Fruit fly (Drosophila melanogaster) whole organism, wandering third instar larva: ENCODE data around the gene Ets98B.
A peak's percentile ranks its signal among the peaks of the same experiment; 100 is the strongest.

Source experiments
- Abd-B ChIP-seq: fragments of >200 bp; optimal IDR thresholded peaks from 2 replicates; lab custom pipeline; 2017; ENCODE audit warnings: missing biosample characterization, missing genetic modification characterization
- CG9705 ChIP-seq: fragments of 200-800 bp; sonication (Bioruptor generic); optimal IDR thresholded peaks from 2 replicates; lab custom pipeline; 2018; ENCODE audit warnings: missing biosample characterization, mild to moderate bottlenecking, missing genetic modification characterization
- CrebA ChIP-seq: fragments of 200-800 bp; sonication (Bioruptor generic); optimal IDR thresholded peaks from 2 replicates; lab custom pipeline; 2016; ENCODE audit warnings: missing biosample characterization, mild to moderate bottlenecking, missing genetic modification characterization, borderline replicate concordance
- HLH106 ChIP-seq: fragments of 200-800 bp; optimal IDR thresholded peaks from 3 replicates; lab custom pipeline; 2019; ENCODE audit warnings: missing biosample characterization, mild to moderate bottlenecking, missing genetic modification characterization, moderate library complexity
- Hr78 ChIP-seq: fragments of >200 bp; optimal IDR thresholded peaks from 2 replicates; lab custom pipeline; 2017; ENCODE audit warnings: missing biosample characterization, missing genetic modification characterization
- Hr83 ChIP-seq: fragments of 200-300 bp; sonication (Bioruptor generic); optimal IDR thresholded peaks from 2 replicates; lab custom pipeline; 2016; ENCODE audit warnings: missing biosample characterization, mild to moderate bottlenecking, missing genetic modification characterization, moderate library complexity; ENCODE audit not compliant: poor library complexity, severe bottlenecking
- Jra ChIP-seq: sonication (Bioruptor generic); optimal IDR thresholded peaks from 2 replicates; lab custom pipeline; 2016; ENCODE audit warnings: missing biosample characterization, missing genetic modification characterization
- Mio ChIP-seq: sonication (Bioruptor generic); optimal IDR thresholded peaks from 2 replicates; lab custom pipeline; 2016; ENCODE audit warnings: missing biosample characterization, missing genetic modification characterization
- Myc ChIP-seq: fragments of >200 bp; optimal IDR thresholded peaks from 2 replicates; lab custom pipeline; 2017
- N ChIP-seq: fragments of >200 bp; optimal IDR thresholded peaks from 2 replicates; lab custom pipeline; 2018; ENCODE audit warnings: missing biosample characterization, missing external identifiers, missing genetic modification characterization
- OdsH ChIP-seq: fragments of 200-800 bp; sonication (Bioruptor generic); optimal IDR thresholded peaks from 2 replicates; lab custom pipeline; 2016; ENCODE audit warnings: missing biosample characterization, mild to moderate bottlenecking, missing genetic modification characterization
- Rel ChIP-seq, 2 experiments: fragments of 200-800 bp; sonication (Bioruptor generic) in 1 of 2; optimal IDR thresholded peaks; 2 replicates in 1 of 2; 3 replicates in 1 of 2; lab custom pipeline; 2016 to 2019; ENCODE audit warnings: mild to moderate bottlenecking in 2 of 2, missing biosample characterization in 2 of 2, missing genetic modification characterization in 2 of 2, moderate library complexity in 1 of 2
- Sp1 ChIP-seq: fragments of 200-800 bp; sonication (Bioruptor generic); optimal IDR thresholded peaks from 3 replicates; lab custom pipeline; 2019; ENCODE audit warnings: missing biosample characterization, mild to moderate bottlenecking, missing genetic modification characterization, moderate library complexity
- br ChIP-seq: fragments of 200-800 bp; sonication (Bioruptor generic); optimal IDR thresholded peaks from 2 replicates; lab custom pipeline; 2016; ENCODE audit warnings: missing biosample characterization, missing genetic modification characterization
- brk ChIP-seq: fragments of 200-800 bp; sonication (Bioruptor generic); optimal IDR thresholded peaks from 2 replicates; lab custom pipeline; 2016; ENCODE audit warnings: missing biosample characterization, mild to moderate bottlenecking, missing genetic modification characterization
- dl ChIP-seq, 2 experiments: fragments of 175-275, 200-275 bp in 1 of 2; fragments of 200-275 bp in 1 of 2; sonication (Bioruptor generic); optimal IDR thresholded peaks; lab custom pipeline; 2018; ENCODE audit warnings: mild to moderate bottlenecking in 2 of 2, missing biosample characterization in 2 of 2, missing genetic modification characterization in 2 of 2, moderate library complexity in 2 of 2; ENCODE audit not compliant: partially characterized antibody in 2 of 2, insufficient read depth in 1 of 2
- dmrt93B ChIP-seq: fragments of 200-800 bp; sonication (Bioruptor generic); optimal IDR thresholded peaks from 2 replicates; lab custom pipeline; 2018; ENCODE audit warnings: missing biosample characterization, mild to moderate bottlenecking, missing genetic modification characterization
- dsf ChIP-seq: sonication (Bioruptor generic); optimal IDR thresholded peaks from 2 replicates; lab custom pipeline; 2016; ENCODE audit warnings: missing biosample characterization, missing genetic modification characterization, borderline replicate concordance
- ey ChIP-seq: fragments of 200-800 bp; sonication (Bioruptor generic); optimal IDR thresholded peaks from 2 replicates; lab custom pipeline; 2016; ENCODE audit warnings: missing biosample characterization, missing genetic modification characterization
- foxo ChIP-seq, 2 experiments: fragments of 200-800 bp; sonication (Bioruptor generic); optimal IDR thresholded peaks; 2 replicates in 1 of 2; 3 replicates in 1 of 2; lab custom pipeline; 2016 to 2017; ENCODE audit warnings: missing biosample characterization in 2 of 2, missing genetic modification characterization in 2 of 2
- fru ChIP-seq: fragments of 200-800 bp; sonication (Bioruptor generic); optimal IDR thresholded peaks from 3 replicates; lab custom pipeline; 2016; ENCODE audit warnings: missing biosample characterization, mild to moderate bottlenecking, missing genetic modification characterization
- h ChIP-seq: fragments of 200-800 bp; sonication (Bioruptor generic); optimal IDR thresholded peaks from 3 replicates; lab custom pipeline; 2016; ENCODE audit warnings: missing biosample characterization, mild to moderate bottlenecking, missing genetic modification characterization
- jim ChIP-seq: fragments of 175-275, 200-325 bp; sonication (Bioruptor generic); optimal IDR thresholded peaks from 2 replicates; lab custom pipeline; 2016; ENCODE audit warnings: missing biosample characterization, mild to moderate bottlenecking, missing genetic modification characterization
- lola ChIP-seq: fragments of >200 bp; optimal IDR thresholded peaks from 2 replicates; lab custom pipeline; 2017; ENCODE audit warnings: missing biosample characterization, missing genetic modification characterization
- pan ChIP-seq: fragments of >200 bp; optimal IDR thresholded peaks from 2 replicates; lab custom pipeline; 2017
- psq ChIP-seq: fragments of 200-800 bp; sonication (Bioruptor generic); optimal IDR thresholded peaks from 3 replicates; lab custom pipeline; 2017; ENCODE audit warnings: missing biosample characterization, mild to moderate bottlenecking, missing genetic modification characterization, moderate library complexity
- rgr ChIP-seq: fragments of 200-800 bp; sonication (Bioruptor generic); optimal IDR thresholded peaks from 3 replicates; lab custom pipeline; 2016; ENCODE audit warnings: missing biosample characterization, mild to moderate bottlenecking, missing genetic modification characterization
- sage ChIP-seq: fragments of 200-800 bp; sonication (Bioruptor generic); optimal IDR thresholded peaks from 2 replicates; lab custom pipeline; 2016; ENCODE audit warnings: missing biosample characterization, mild to moderate bottlenecking, missing genetic modification characterization
- sv ChIP-seq: fragments of 200-800 bp; sonication (Bioruptor generic); optimal IDR thresholded peaks from 3 replicates; lab custom pipeline; 2016; ENCODE audit warnings: missing biosample characterization, missing genetic modification characterization
- usp ChIP-seq: fragments of >200 bp; optimal IDR thresholded peaks from 2 replicates; lab custom pipeline; 2017; ENCODE audit warnings: missing biosample characterization, missing genetic modification characterization
- woc ChIP-seq: sonication (Bioruptor generic); optimal IDR thresholded peaks from 2 replicates; lab custom pipeline; 2016; ENCODE audit warnings: missing biosample characterization, mild to moderate bottlenecking, missing genetic modification characterization

Ets98B gene

dm6 chr3R:27694583-27694982 is 41.8 kb upstream of the Ets98B start, which contains the start of gene Acp98AB:
Gene Acp98AB, plus strand, starts transcription at chr3R:27694883.
- TF ChIP-seq jim (no peak), CG9705 (no peak), CrebA (GFP tag; lab: Kevin White, UChicago) (no peak), lola (GFP tag; lab: Kevin White, UChicago) (no peak), dl (GFP tag; optimal IDR thresholded peaks at IDR 0.05; lab: Kevin White, UChicago; ENCODE audit: insufficient read depth in 1 of 2, partially characterized antibody in 2 of 2) (no peak)

- TF ChIP-seq dl (GFP tag; optimal IDR thresholded peaks at IDR 0.05; lab: Kevin White, UChicago; ENCODE audit: insufficient read depth in 1 of 2, partially characterized antibody in 2 of 2) (no peak), sv (GFP tag; lab: Kevin White, UChicago) (no peak), CG9705 (no peak)
Observed at dm6 chr3R:27695019-27695418, 41.3 kb upstream of the Ets98B start, which contains the start of gene HSPBAP1. Gene HSPBAP1, plus strand, starts transcription at chr3R:27695235.

- TF ChIP-seq Mio (GFP tag; lab: Kevin White, UChicago) (no peak), Rel (GFP tag; optimal IDR thresholded peaks at IDR 0.05; lab: Kevin White, UChicago) (no peak), Rel (tag; optimal IDR thresholded peaks at IDR 0.05; lab: Kevin White, UChicago) (peak; percentile 73), Sp1 (GFP tag; lab: Kevin White, UChicago) (no peak), psq (GFP tag; lab: Kevin White, UChicago) (peak; percentile 70), usp (GFP tag; lab: Kevin White, UChicago) (no peak), rgr (GFP tag; lab: Kevin White, UChicago) (no peak), sv (GFP tag; lab: Kevin White, UChicago) (no peak)
Observed at dm6 chr3R:27699540-27700228, 36.7 kb upstream of the Ets98B start, which contains the start of gene ALiX. Gene ALiX, minus strand, starts transcription at chr3R:27700110.

dm6 chr3R:27700229-27700573 is 36.1 kb upstream of the Ets98B start, which contains the start of gene btz:
Gene btz, plus strand, starts transcription at chr3R:27700361.
- no peak for TF ChIP-seq HLH106 (tag; lab: Kevin White, UChicago)
- no peak for TF ChIP-seq ey (GFP tag; lab: Kevin White, UChicago)
- TF ChIP-seq dsf (GFP tag; lab: Kevin White, UChicago): no peak
- TF ChIP-seq Jra (GFP tag; lab: Kevin White, UChicago): no peak
- no peak for TF ChIP-seq Sp1 (GFP tag; lab: Kevin White, UChicago)
- TF ChIP-seq Hr83 (GFP tag; lab: Kevin White, UChicago): no peak
- TF ChIP-seq rgr (GFP tag; lab: Kevin White, UChicago): no peak
- no peak for TF ChIP-seq pan (lab: Kevin White, UChicago)
- TF ChIP-seq Myc (lab: Kevin White, UChicago): peak; percentile 29
- TF ChIP-seq psq (GFP tag; lab: Kevin White, UChicago): peak; percentile 44
- TF ChIP-seq foxo (GFP tag; optimal IDR thresholded peaks at IDR 0.05; lab: Kevin White, UChicago): no peak
- peak; percentile 9 for TF ChIP-seq h (GFP tag; lab: Kevin White, UChicago)
- TF ChIP-seq brk (GFP tag; lab: Kevin White, UChicago): no peak
- no peak for TF ChIP-seq dmrt93B (GFP tag; lab: Kevin White, UChicago)
- no peak for TF ChIP-seq N (GFP tag; lab: Kevin White, UChicago)
- no peak for TF ChIP-seq fru (GFP tag; lab: Kevin White, UChicago)
- no peak for TF ChIP-seq jim

dm6 chr3R:27706039-27706580 is 30.2 kb upstream of the Ets98B start:
- TF ChIP-seq Rel (GFP tag; optimal IDR thresholded peaks at IDR 0.05; lab: Kevin White, UChicago) (no peak), Rel (tag; optimal IDR thresholded peaks at IDR 0.05; lab: Kevin White, UChicago) (peak; percentile 97), brk (GFP tag; lab: Kevin White, UChicago) (no peak)

- no peak for TF ChIP-seq CrebA (GFP tag; lab: Kevin White, UChicago)
- no peak for TF ChIP-seq Rel (GFP tag; optimal IDR thresholded peaks at IDR 0.05; lab: Kevin White, UChicago)
- no peak for TF ChIP-seq Rel (tag; optimal IDR thresholded peaks at IDR 0.05; lab: Kevin White, UChicago)
- TF ChIP-seq N (GFP tag; lab: Kevin White, UChicago): no peak
- TF ChIP-seq psq (GFP tag; lab: Kevin White, UChicago): peak; percentile 79
- peak; percentile 45 for TF ChIP-seq br
- peak; percentile 39 for TF ChIP-seq woc (GFP tag; lab: Kevin White, UChicago)
- peak; percentile 78 for TF ChIP-seq Sp1 (GFP tag; lab: Kevin White, UChicago)
- peak; percentile 69 for TF ChIP-seq fru (GFP tag; lab: Kevin White, UChicago)
- TF ChIP-seq OdsH: peak; percentile 65
- TF ChIP-seq HLH106 (tag; lab: Kevin White, UChicago): peak; percentile 89
- TF ChIP-seq ey (GFP tag; lab: Kevin White, UChicago): peak; percentile 63
- peak; percentile 87 for TF ChIP-seq rgr (GFP tag; lab: Kevin White, UChicago)
- peak; percentile 68 for TF ChIP-seq sv (GFP tag; lab: Kevin White, UChicago)
- TF ChIP-seq h (GFP tag; lab: Kevin White, UChicago): peak; percentile 62
- TF ChIP-seq Hr78 (GFP tag; lab: Kevin White, UChicago): no peak
- TF ChIP-seq Hr83 (GFP tag; lab: Kevin White, UChicago): peak; percentile 22
- TF ChIP-seq usp (GFP tag; lab: Kevin White, UChicago): no peak
- TF ChIP-seq CG9705: peak; percentile 83
- no peak for TF ChIP-seq Abd-B (GFP tag; lab: Kevin White, UChicago)
- TF ChIP-seq Myc (lab: Kevin White, UChicago): no peak
- TF ChIP-seq sage (GFP tag; lab: Kevin White, UChicago): peak; percentile 61
- peak; percentile 17 for TF ChIP-seq jim
- peak; percentile 77 for TF ChIP-seq dmrt93B (GFP tag; lab: Kevin White, UChicago)
- TF ChIP-seq foxo (GFP tag; optimal IDR thresholded peaks at IDR 0.05; lab: Kevin White, UChicago): peak in 1 of 2 experiments; percentile 87
Observed at dm6 chr3R:27706581-27707181, 29.7 kb upstream of the Ets98B start, which contains the start of the genes CROT and CG12877. Gene CROT, minus strand, starts transcription at chr3R:27706751. Gene CG12877, plus strand, starts transcription at chr3R:27707100.
